Worm (Caenorhabditis elegans) whole organism, L4 larva: Measurements from ENCODE around the gene R144.11.

Source experiments
- D1046.2 ChIP-seq: fragments of 200-800 bp; sonication (Bioruptor generic); IDR thresholded peaks from 2 replicates; pipeline ENCODE4 v1.3.6; 2022; ENCODE audit warnings: missing genetic modification characterization, missing compliant biosample characterization
- F10B5.3 ChIP-seq: sonication (generic microtip); optimal IDR thresholded peaks from 2 replicates; lab custom pipeline; 2016; ENCODE audit warnings: mild to moderate bottlenecking, missing genetic modification characterization, missing compliant biosample characterization
- F26F4.8 ChIP-seq: fragments of 200-800 bp; sonication (Bioruptor generic); conservative IDR thresholded peaks from 2 replicates; pipeline ENCODE4 v1.3.6; 2022; ENCODE audit warnings: missing genetic modification characterization, missing compliant biosample characterization
- F49E8.2 ChIP-seq: sonication (generic microtip); optimal IDR thresholded peaks from 2 replicates; lab custom pipeline; 2016; ENCODE audit warnings: missing compliant biosample characterization, mild to moderate bottlenecking, missing genetic modification characterization, borderline replicate concordance
- Y105C5A.15 ChIP-seq: fragments of 200-800 bp; sonication (Bioruptor generic); IDR thresholded peaks from 2 replicates; pipeline ENCODE4 v1.3.6; 2022; ENCODE audit warnings: missing genetic modification characterization, missing compliant biosample characterization
- Y48G9A.11 ChIP-seq: fragments of 200-800 bp; sonication (Bioruptor generic); IDR thresholded peaks from 2 replicates; pipeline ENCODE4 v1.3.6; 2022; ENCODE audit warnings: missing genetic modification reagents, missing genetic modification characterization, missing compliant biosample characterization
- Y5F2A.4 ChIP-seq: fragments of 200-800 bp; sonication (Bioruptor generic); optimal IDR thresholded peaks from 2 replicates; lab custom pipeline; 2018; ENCODE audit warnings: mild to moderate bottlenecking, missing genetic modification characterization, missing compliant biosample characterization
- ZK337.2 ChIP-seq: fragments of 200-800 bp; sonication (Bioruptor generic); IDR thresholded peaks from 2 replicates; pipeline ENCODE4 v1.3.6; 2022; ENCODE audit warnings: missing genetic modification reagents, missing genetic modification characterization, missing compliant biosample characterization
- ZK546.5 ChIP-seq, 2 experiments: sonication (generic microtip); optimal IDR thresholded peaks; 2 replicates each; lab custom pipeline; 2017; ENCODE audit warnings: missing biosample characterization in 2 of 2, missing genetic modification characterization in 2 of 2
- aha-1 ChIP-seq: fragments of 150-350 bp; peaks from one replicate; lab custom pipeline; 2014; ENCODE audit warnings: missing biosample characterization, missing genetic modification characterization
- aly-2 ChIP-seq: sonication (generic microtip); optimal IDR thresholded peaks from 2 replicates; lab custom pipeline; 2018; ENCODE audit warnings: missing biosample characterization, missing genetic modification characterization
- ama-1 ChIP-seq: fragments of 150-350 bp; optimal IDR thresholded peaks from 2 replicates; lab custom pipeline; 2014; ENCODE audit warnings: inconsistent platforms, mixed read lengths
- attf-4 ChIP-seq: sonication (generic microtip); optimal IDR thresholded peaks from 3 replicates; lab custom pipeline; 2017; ENCODE audit warnings: missing biosample characterization, missing genetic modification characterization
- ceh-20 ChIP-seq: fragments of 200-800 bp; sonication (Bioruptor generic); IDR thresholded peaks from 2 replicates; pipeline ENCODE4 v1.3.6; 2022; ENCODE audit warnings: missing genetic modification reagents, missing genetic modification characterization, missing compliant biosample characterization
- ces-1 ChIP-seq: fragments of 150-350 bp; sonication (generic microtip); optimal IDR thresholded peaks from 4 replicates; lab custom pipeline; 2014; ENCODE audit warnings: missing biosample characterization, missing genetic modification reagents, missing genetic modification characterization
- ctbp-1 ChIP-seq: fragments of 200-800 bp; sonication (Bioruptor generic); IDR thresholded peaks from 2 replicates; pipeline ENCODE4 v1.3.6; 2022; ENCODE audit warnings: missing genetic modification reagents, missing genetic modification characterization, missing compliant biosample characterization
- daf-12 ChIP-seq: fragments of 150-350 bp; optimal IDR thresholded peaks from 2 replicates; lab custom pipeline; 2014; ENCODE audit warnings: missing biosample characterization, missing genetic modification reagents, missing genetic modification characterization
- daf-8 ChIP-seq: fragments of 200-800 bp; sonication (Bioruptor generic); IDR thresholded peaks from 2 replicates; pipeline ENCODE4 v1.3.6; 2022; ENCODE audit warnings: missing genetic modification characterization, missing compliant biosample characterization
- dmd-6 ChIP-seq: fragments of 200-800 bp; sonication (Bioruptor generic); IDR thresholded peaks from 2 replicates; pipeline ENCODE4 v1.3.6; 2022; ENCODE audit warnings: missing genetic modification reagents, missing genetic modification characterization, missing compliant biosample characterization
- dmd-8 ChIP-seq: fragments of 200-800 bp; sonication (Bioruptor generic); IDR thresholded peaks from 2 replicates; pipeline ENCODE4 v1.3.6; 2022; ENCODE audit warnings: missing genetic modification characterization, missing compliant biosample characterization
- hif-1 ChIP-seq, 2 experiments: sonication (generic microtip); optimal IDR thresholded peaks; 2 replicates each; lab custom pipeline; 2016 to 2017; ENCODE audit warnings: missing compliant biosample characterization in 2 of 2, missing genetic modification characterization in 2 of 2, missing genetic modification reagents in 2 of 2, missing genotype in 2 of 2, mild to moderate bottlenecking in 1 of 2
- hlh-11 ChIP-seq: fragments of 200-800 bp; sonication (Bioruptor generic); optimal IDR thresholded peaks from 2 replicates; lab custom pipeline; 2018; ENCODE audit warnings: mild to moderate bottlenecking, missing genetic modification characterization, missing compliant biosample characterization
- jun-1 ChIP-seq: fragments of 150-350 bp; optimal IDR thresholded peaks from 2 replicates; lab custom pipeline; 2014; ENCODE audit warnings: missing biosample characterization, missing genetic modification reagents, missing genetic modification characterization
- lin-1 ChIP-seq: fragments of 200-800 bp; sonication (Bioruptor generic); IDR thresholded peaks from 2 replicates; pipeline ENCODE4 v1.3.6; 2022; ENCODE audit warnings: missing genetic modification reagents, missing genetic modification characterization, missing compliant biosample characterization
- lin-15B ChIP-seq: fragments of 150-350 bp; sonication (generic microtip); optimal IDR thresholded peaks from 3 replicates; lab custom pipeline; 2014; ENCODE audit warnings: missing biosample characterization, missing genetic modification characterization
- lin-29 ChIP-seq: fragments of 200-800 bp; sonication (Bioruptor generic); IDR thresholded peaks from 2 replicates; pipeline ENCODE4 v1.3.6; 2022; ENCODE audit warnings: missing genetic modification reagents, missing genetic modification characterization, missing compliant biosample characterization
- lin-38 ChIP-seq: fragments of 200-800 bp; sonication (Bioruptor generic); IDR thresholded peaks from 2 replicates; pipeline ENCODE4 v1.3.6; 2022; ENCODE audit warnings: missing genetic modification reagents, missing genetic modification characterization, missing compliant biosample characterization
- lsy-2 ChIP-seq, 2 experiments: fragments of 150-350 bp in 1 of 2; sonication (generic microtip) in 1 of 2; optimal IDR thresholded peaks; 2 replicates each; lab custom pipeline; 2014 to 2017; ENCODE audit warnings: missing biosample characterization in 2 of 2, missing genetic modification characterization in 2 of 2
- madf-9 ChIP-seq: fragments of 200-800 bp; sonication (Bioruptor generic); conservative IDR thresholded peaks from 2 replicates; pipeline ENCODE4 v1.3.6; 2022; ENCODE audit warnings: missing genetic modification reagents, missing genetic modification characterization, missing compliant biosample characterization
- mdt-29 ChIP-seq: fragments of 200-800 bp; sonication (Bioruptor generic); IDR thresholded peaks from 2 replicates; pipeline ENCODE4 v1.3.6; 2022; ENCODE audit warnings: missing genetic modification reagents, missing genetic modification characterization, missing compliant biosample characterization
- mep-1 ChIP-seq: fragments of 150-350 bp; sonication (generic microtip); optimal IDR thresholded peaks from 3 replicates; lab custom pipeline; 2014; ENCODE audit warnings: missing biosample characterization, missing genetic modification characterization
- mes-2 ChIP-seq: sonication (generic microtip); optimal IDR thresholded peaks from 2 replicates; lab custom pipeline; 2016; ENCODE audit warnings: missing genotype, mild to moderate bottlenecking, missing genetic modification characterization, missing compliant biosample characterization; ENCODE audit not compliant: poor library complexity, severe bottlenecking
- mxl-2 ChIP-seq: fragments of 200-800 bp; sonication (Bioruptor generic); conservative IDR thresholded peaks from 2 replicates; pipeline ENCODE4 v1.3.6; 2022; ENCODE audit warnings: missing genetic modification reagents, missing genetic modification characterization, missing compliant biosample characterization
- nhr-10 ChIP-seq: fragments of 150-350 bp; optimal IDR thresholded peaks from 2 replicates; lab custom pipeline; 2014; ENCODE audit warnings: missing biosample characterization, missing genetic modification characterization
- nhr-102 ChIP-seq: sonication (generic microtip); optimal IDR thresholded peaks from 2 replicates; lab custom pipeline; 2016; ENCODE audit warnings: mild to moderate bottlenecking, missing genetic modification characterization, moderate library complexity, missing compliant biosample characterization
- nhr-42 ChIP-seq: fragments of 200-800 bp; sonication (Bioruptor generic); IDR thresholded peaks from 2 replicates; pipeline ENCODE4 v1.3.6; 2022; ENCODE audit warnings: missing genetic modification characterization, missing compliant biosample characterization
- pha-4 ChIP-seq, 2 experiments: fragments of 150-350 bp in 1 of 2; fragments of 200-800 bp in 1 of 2; sonication (Bioruptor generic) in 1 of 2; IDR thresholded peaks in 1 of 2; optimal IDR thresholded peaks in 1 of 2; 2 replicates each; pipeline versions ENCODE4 v1.3.6 to Lab custom; 2014 to 2022; ENCODE audit warnings: missing genetic modification characterization in 2 of 2, missing genetic modification reagents in 2 of 2, missing biosample characterization in 1 of 2, missing compliant biosample characterization in 1 of 2
- php-3 ChIP-seq: fragments of 200-800 bp; sonication (Bioruptor generic); IDR thresholded peaks from 2 replicates; pipeline ENCODE4 v1.3.6; 2022; ENCODE audit warnings: missing genetic modification reagents, missing genetic modification characterization, missing compliant biosample characterization
- rbr-2 ChIP-seq: sonication (generic microtip); optimal IDR thresholded peaks from 2 replicates; lab custom pipeline; 2016; ENCODE audit warnings: missing genotype, missing genetic modification characterization, missing compliant biosample characterization
- saeg-2 ChIP-seq: fragments of 200-800 bp; sonication (Bioruptor generic); IDR thresholded peaks from 2 replicates; pipeline ENCODE4 v1.3.6; 2022; ENCODE audit warnings: missing genetic modification reagents, missing genetic modification characterization, missing compliant biosample characterization
- skn-1 ChIP-seq: fragments of 150-350 bp; optimal IDR thresholded peaks from 2 replicates; lab custom pipeline; 2014; ENCODE audit warnings: missing biosample characterization, missing genetic modification characterization
- spr-3 ChIP-seq: fragments of 200-800 bp; sonication (Bioruptor generic); optimal IDR thresholded peaks from 2 replicates; lab custom pipeline; 2018; ENCODE audit warnings: mild to moderate bottlenecking, missing genetic modification characterization, missing compliant biosample characterization
- tra-1 ChIP-seq: fragments of 200-800 bp; sonication (Bioruptor generic); IDR thresholded peaks from 2 replicates; pipeline ENCODE4 v1.3.6; 2022; ENCODE audit warnings: missing genetic modification reagents, missing genetic modification characterization, missing compliant biosample characterization
- zag-1 ChIP-seq: fragments of 150-350 bp; optimal IDR thresholded peaks from 2 replicates; lab custom pipeline; 2014; ENCODE audit warnings: missing biosample characterization, missing genetic modification characterization
- zfp-3 ChIP-seq: fragments of 200-800 bp; sonication (Bioruptor generic); conservative IDR thresholded peaks from 2 replicates; pipeline ENCODE4 v1.3.6; 2022; ENCODE audit warnings: missing genetic modification reagents, missing genetic modification characterization, missing compliant biosample characterization
- ztf-11 ChIP-seq: fragments of 150-350 bp; optimal IDR thresholded peaks from 2 replicates; lab custom pipeline; 2014; ENCODE audit warnings: missing biosample characterization, missing genetic modification characterization
- ztf-7 ChIP-seq: fragments of 150-350 bp; optimal IDR thresholded peaks from 2 replicates; lab custom pipeline; 2014; ENCODE audit warnings: missing biosample characterization, missing genetic modification characterization

R144.11 gene

ce11 chrIII:5025136-5025629, 16.6 kb upstream of the R144.11 start (continued):
- TF ChIP-seq nhr-102 (tag; lab: Kevin White, UChicago) = peak; percentile 53
- TF ChIP-seq tra-1 (GFP tag; lab: Robert Waterston, UW) = 0 out of 2 replicates have a peak, but pooled peaks have one; percentile 13
- TF ChIP-seq pha-4 (GFP tag; IDR thresholded peaks at IDR 0.05; lab: Robert Waterston, UW) = peak; percentile 72
- TF ChIP-seq pha-4 (tag; optimal IDR thresholded peaks at IDR 0.05; lab: Kevin White, UChicago) = no peak
- TF ChIP-seq hif-1 (tag; optimal IDR thresholded peaks at IDR 0.05; lab: Kevin White, UChicago) = peak in 1 of 2 experiments; percentile 43
- no peak for TF ChIP-seq saeg-2 (GFP tag; lab: Robert Waterston, UW)
- no peak for TF ChIP-seq D1046.2
- TF ChIP-seq ama-1 = peak; percentile 80
- TF ChIP-seq Y48G9A.11 (GFP tag; lab: Robert Waterston, UW) = peak; percentile 17; the same call in 1 of the 2 replicates
- peak; percentile 46 for TF ChIP-seq rbr-2 (tag; lab: Kevin White, UChicago)
- 0 out of 2 replicates have a peak, but pooled peaks have one; percentile 26 for TF ChIP-seq ZK337.2 (GFP tag; lab: Robert Waterston, UW)
- peak; percentile 20; the same call in 1 of the 2 replicates for TF ChIP-seq ceh-20 (GFP tag; lab: Robert Waterston, UW)
- TF ChIP-seq lin-29 = no peak
- no peak for TF ChIP-seq lin-15B
- peak in 1 of 2 experiments; percentile 55 for TF ChIP-seq lsy-2 (tag; optimal IDR thresholded peaks at IDR 0.05; lab: Kevin White, UChicago)
- TF ChIP-seq hlh-11 (tag; lab: Kevin White, UChicago) = peak; percentile 15
- TF ChIP-seq zfp-3 (GFP tag; lab: Robert Waterston, UW) = peak; percentile 82
- TF ChIP-seq F10B5.3 (tag; lab: Kevin White, UChicago) = no peak
- 0 out of 2 replicates have a peak, but pooled peaks have one; percentile 18 for TF ChIP-seq lin-1
- TF ChIP-seq lin-38 (GFP tag; lab: Robert Waterston, UW) = peak; percentile 55; the same call in 1 of the 2 replicates
- TF ChIP-seq daf-12 (tag; lab: Kevin White, UChicago) = no peak
- TF ChIP-seq dmd-6 (GFP tag; lab: Robert Waterston, UW) = peak; percentile 49
- TF ChIP-seq php-3 (GFP tag; lab: Robert Waterston, UW) = 0 out of 2 replicates have a peak, but pooled peaks have one; percentile 11
- peak; percentile 65 for TF ChIP-seq madf-9 (GFP tag; lab: Robert Waterston, UW)
- TF ChIP-seq ctbp-1 (GFP tag; lab: Robert Waterston, UW) = 0 out of 2 replicates have a peak, but pooled peaks have one; percentile 8
- no peak for TF ChIP-seq aly-2

- TF ChIP-seq ztf-7 (tag; lab: Kevin White, UChicago) (no peak), attf-4 (tag; lab: Kevin White, UChicago) (no peak), mdt-29 (GFP tag; lab: Robert Waterston, UW) (0 out of 2 replicates have a peak, but pooled peaks have one; percentile 6), daf-12 (tag; lab: Kevin White, UChicago) (no peak), ces-1 (no peak), mxl-2 (GFP tag; lab: Robert Waterston, UW) (no peak), F26F4.8 (GFP tag; lab: Robert Waterston, UW) (no peak), rbr-2 (tag; lab: Kevin White, UChicago) (peak; percentile 34), mes-2 (peak; percentile 75), hif-1 (tag; optimal IDR thresholded peaks at IDR 0.05; lab: Kevin White, UChicago) (no peak), jun-1 (tag; lab: Kevin White, UChicago) (no peak), lin-38 (GFP tag; lab: Robert Waterston, UW) (peak; percentile 50), Y105C5A.15 (GFP tag; lab: Robert Waterston, UW) (no peak), dmd-8 (GFP tag; lab: Robert Waterston, UW) (no peak), ZK546.5 (tag; optimal IDR thresholded peaks at IDR 0.05; lab: Kevin White, UChicago) (no peak), ztf-11 (tag; lab: Kevin White, UChicago) (no peak), mep-1 (tag; lab: Kevin White, UChicago) (peak; percentile 64), Y5F2A.4 (GFP tag; lab: Kevin White, UChicago) (no peak), daf-8 (GFP tag; lab: Robert Waterston, UW) (no peak), zag-1 (no peak), nhr-10 (tag; lab: Kevin White, UChicago) (no peak), spr-3 (GFP tag; lab: Kevin White, UChicago) (no peak), lin-29 (no peak), nhr-42 (GFP tag; lab: Robert Waterston, UW) (no peak; the same call in 1 of the 2 replicates), skn-1 (tag; lab: Kevin White, UChicago) (no peak), aly-2 (no peak), aha-1 (tag; lab: Kevin White, UChicago) (peak; percentile 86), F49E8.2 (tag; lab: Kevin White, UChicago) (no peak)
These were observed 15.8 kb upstream of the R144.11 start, which contains the start of gene pcf-11 for ce11 chrIII:5024393-5024964. Gene pcf-11 (plus strand): TSS chrIII:5024914.
